Worm (Caenorhabditis elegans) whole organism, mixed stage, embryonic: ENCODE measurements around the gene alh-2.

Experiments used
- bed-3 ChIP-seq: fragments of 200-800 bp; sonication (Bioruptor generic); optimal IDR thresholded peaks from 3 replicates; lab custom pipeline; 2018; ENCODE audit warnings: mild to moderate bottlenecking, missing genetic modification characterization, moderate library complexity, missing compliant biosample characterization
- blmp-1 ChIP-seq: fragments of 150-350 bp; optimal IDR thresholded peaks from 2 replicates; lab custom pipeline; 2014; ENCODE audit warnings: missing biosample characterization, missing genetic modification characterization
- ceh-39 ChIP-seq: fragments of 150-350 bp; optimal IDR thresholded peaks from 2 replicates; lab custom pipeline; 2014; ENCODE audit warnings: missing biosample characterization, missing genetic modification characterization
- ceh-43 ChIP-seq: fragments of 200-800 bp; sonication (Bioruptor generic); optimal IDR thresholded peaks from 2 replicates; lab custom pipeline; 2018; ENCODE audit warnings: mild to moderate bottlenecking, missing genetic modification characterization, moderate library complexity, missing compliant biosample characterization
- ceh-83 ChIP-seq: fragments of 200-800 bp; sonication (Bioruptor generic); optimal IDR thresholded peaks from 2 replicates; lab custom pipeline; 2018; ENCODE audit warnings: mild to moderate bottlenecking, missing genetic modification characterization, missing compliant biosample characterization
- ces-1 ChIP-seq: fragments of 150-350 bp; optimal IDR thresholded peaks from 2 replicates; lab custom pipeline; 2014; ENCODE audit warnings: missing biosample characterization, missing genetic modification reagents, missing genetic modification characterization
- cnd-1 ChIP-seq: fragments of 200-800 bp; sonication (Bioruptor generic); optimal IDR thresholded peaks from 2 replicates; lab custom pipeline; 2018; ENCODE audit warnings: mild to moderate bottlenecking, missing genetic modification characterization, missing compliant biosample characterization
- drap-1 ChIP-seq: fragments of 200-800 bp; sonication (Bioruptor generic); optimal IDR thresholded peaks from 3 replicates; lab custom pipeline; 2018; ENCODE audit warnings: mild to moderate bottlenecking, missing genetic modification characterization, missing compliant biosample characterization
- elt-1 ChIP-seq: sonication (generic microtip); optimal IDR thresholded peaks from 2 replicates; lab custom pipeline; 2017; ENCODE audit warnings: missing genetic modification characterization, mild to moderate bottlenecking, missing compliant biosample characterization, antibody characterized with exemption, moderate library complexity, borderline replicate concordance; ENCODE audit not compliant: insufficient read depth
- elt-3 ChIP-seq: fragments of 150-350 bp; optimal IDR thresholded peaks from 2 replicates; lab custom pipeline; 2014; ENCODE audit warnings: missing biosample characterization, missing genetic modification characterization
- flh-1 ChIP-seq: fragments of 200-800 bp; sonication (Bioruptor generic); optimal IDR thresholded peaks from 2 replicates; lab custom pipeline; 2018; ENCODE audit warnings: mild to moderate bottlenecking, missing genetic modification characterization, moderate library complexity, missing compliant biosample characterization
- ham-2 ChIP-seq: fragments of 200-800 bp; sonication (Bioruptor generic); optimal IDR thresholded peaks from 2 replicates; lab custom pipeline; 2018; ENCODE audit warnings: mild to moderate bottlenecking, missing genetic modification characterization, missing compliant biosample characterization
- hlh-1 ChIP-seq: fragments of 150-350 bp; optimal IDR thresholded peaks from 2 replicates; lab custom pipeline; 2014; ENCODE audit warnings: missing biosample characterization, missing genetic modification reagents, missing genetic modification characterization
- lin-13 ChIP-seq: fragments of 150-350 bp; optimal IDR thresholded peaks from 2 replicates; lab custom pipeline; 2014; ENCODE audit warnings: missing biosample characterization, missing genetic modification characterization
- lsy-2 ChIP-seq: fragments of 150-350 bp; optimal IDR thresholded peaks from 2 replicates; lab custom pipeline; 2014; ENCODE audit warnings: missing biosample characterization, missing genetic modification characterization
- mab-5 ChIP-seq: fragments of 150-350 bp; optimal IDR thresholded peaks from 2 replicates; lab custom pipeline; 2014; ENCODE audit warnings: missing biosample characterization, missing genetic modification characterization
- mep-1 ChIP-seq: fragments of 150-350 bp; optimal IDR thresholded peaks from 2 replicates; lab custom pipeline; 2017; ENCODE audit warnings: missing biosample characterization, missing genetic modification reagents, missing genetic modification characterization, inconsistent platforms
- mls-2 ChIP-seq: sonication (generic microtip); optimal IDR thresholded peaks from 2 replicates; lab custom pipeline; 2016; ENCODE audit warnings: mild to moderate bottlenecking, missing genetic modification characterization, moderate library complexity, missing compliant biosample characterization
- nhr-12 ChIP-seq: fragments of 150-350 bp; optimal IDR thresholded peaks from 2 replicates; lab custom pipeline; 2014; ENCODE audit warnings: missing biosample characterization, missing genetic modification characterization
- nhr-2 ChIP-seq: fragments of 150-350 bp; optimal IDR thresholded peaks from 2 replicates; lab custom pipeline; 2014; ENCODE audit warnings: missing biosample characterization, missing genetic modification characterization
- nhr-237 ChIP-seq: fragments of 150-350 bp; optimal IDR thresholded peaks from 2 replicates; lab custom pipeline; 2014; ENCODE audit warnings: missing biosample characterization, missing genetic modification characterization
- nhr-28 ChIP-seq: fragments of 150-350 bp; optimal IDR thresholded peaks from 2 replicates; lab custom pipeline; 2014; ENCODE audit warnings: missing biosample characterization, missing genetic modification characterization
- nhr-76 ChIP-seq: sonication (generic microtip); optimal IDR thresholded peaks from 2 replicates; lab custom pipeline; 2017; ENCODE audit warnings: missing biosample characterization, missing genetic modification characterization
- pha-4 ChIP-seq: fragments of 150-350 bp; optimal IDR thresholded peaks from 2 replicates; lab custom pipeline; 2018; ENCODE audit warnings: missing biosample characterization, missing genetic modification reagents, missing genetic modification characterization
- sem-2 ChIP-seq: fragments of 200-800 bp; sonication (Bioruptor generic); optimal IDR thresholded peaks from 2 replicates; lab custom pipeline; 2018; ENCODE audit warnings: mild to moderate bottlenecking, missing genetic modification characterization, missing compliant biosample characterization
- sptf-1 ChIP-seq: sonication (generic microtip); optimal IDR thresholded peaks from 2 replicates; lab custom pipeline; 2017; ENCODE audit warnings: mild to moderate bottlenecking, missing genetic modification characterization, moderate library complexity, missing compliant biosample characterization
- tbx-8 ChIP-seq: fragments of 200-800 bp; sonication (Bioruptor generic); optimal IDR thresholded peaks from 2 replicates; lab custom pipeline; 2018; ENCODE audit warnings: mild to moderate bottlenecking, missing genetic modification characterization, moderate library complexity, missing compliant biosample characterization
- unc-39 ChIP-seq: fragments of 150-350 bp; optimal IDR thresholded peaks from 2 replicates; lab custom pipeline; 2014; ENCODE audit warnings: missing biosample characterization, missing genetic modification characterization
- unc-62 ChIP-seq: fragments of 150-350 bp; optimal IDR thresholded peaks from 2 replicates; lab custom pipeline; 2014; ENCODE audit warnings: missing biosample characterization, missing genetic modification reagents, missing genetic modification characterization
- zip-8 ChIP-seq: fragments of 150-350 bp; optimal IDR thresholded peaks from 2 replicates; lab custom pipeline; 2014; ENCODE audit warnings: missing biosample characterization, missing genetic modification characterization

The alh-2 gene

DNA sequence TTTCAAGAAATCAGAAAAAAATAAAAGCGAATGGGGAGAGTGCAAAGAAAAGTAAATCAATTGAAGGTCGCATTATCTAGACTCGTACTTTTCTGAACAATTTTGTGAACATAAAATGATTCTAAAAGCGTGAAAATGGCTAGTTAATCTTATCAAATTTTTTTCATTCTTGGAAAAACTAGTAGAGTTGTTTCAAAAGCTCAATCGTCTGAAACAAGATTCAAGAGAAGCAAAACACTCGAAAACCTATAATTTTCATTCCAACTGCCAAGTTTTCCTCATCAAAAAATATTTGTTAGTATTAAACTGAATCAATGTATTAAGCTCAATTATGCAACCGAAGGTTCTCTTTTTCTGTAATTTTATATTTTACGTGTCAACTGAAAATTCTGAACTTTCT is 4.0 kb downstream of the alh-2 start, which contains the start of gene irld-45:
irld-45 (plus strand) TSS at position 301 of the 400 bp plus-strand sequence.
- no peak for TF ChIP-seq nhr-237 (tag; lab: Kevin White, UChicago)
- no peak for TF ChIP-seq pha-4 (tag; lab: Kevin White, UChicago)
- TF ChIP-seq nhr-2 (tag; lab: Kevin White, UChicago) = no peak
- no peak for TF ChIP-seq lin-13 (tag; lab: Kevin White, UChicago)
- TF ChIP-seq ceh-39 (tag; lab: Kevin White, UChicago) = no peak
- no peak for TF ChIP-seq bed-3
- TF ChIP-seq drap-1 (GFP tag; lab: Kevin White, UChicago) = no peak
- no peak for TF ChIP-seq ces-1

DNA sequence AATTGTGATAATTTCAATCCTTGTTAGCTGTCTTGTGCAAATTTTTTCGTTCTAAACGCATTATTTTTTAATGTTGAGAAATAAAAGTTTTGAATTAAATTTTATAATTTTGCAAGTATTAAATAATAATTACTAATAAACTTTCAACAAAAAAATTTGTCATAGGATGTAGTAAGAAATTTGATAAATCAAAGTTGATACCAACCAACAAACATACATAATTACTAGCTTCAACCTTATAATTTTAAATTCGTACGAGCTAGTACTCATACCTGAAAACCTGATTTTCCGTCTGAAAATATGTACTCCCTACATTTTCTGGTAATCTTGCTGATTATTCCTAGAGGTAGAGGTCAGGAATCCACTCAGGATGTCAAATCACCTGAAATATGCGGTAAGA is 7.1 kb downstream of the alh-2 start, which contains the start of gene irld-44:
irld-44 (plus strand) TSS at position 301 of the 400 bp plus-strand sequence.
- TF ChIP-seq nhr-28 (tag; lab: Kevin White, UChicago) (no peak), blmp-1 (tag; lab: Kevin White, UChicago) (no peak), elt-3 (tag; lab: Kevin White, UChicago) (no peak), cnd-1 (no peak)

DNA sequence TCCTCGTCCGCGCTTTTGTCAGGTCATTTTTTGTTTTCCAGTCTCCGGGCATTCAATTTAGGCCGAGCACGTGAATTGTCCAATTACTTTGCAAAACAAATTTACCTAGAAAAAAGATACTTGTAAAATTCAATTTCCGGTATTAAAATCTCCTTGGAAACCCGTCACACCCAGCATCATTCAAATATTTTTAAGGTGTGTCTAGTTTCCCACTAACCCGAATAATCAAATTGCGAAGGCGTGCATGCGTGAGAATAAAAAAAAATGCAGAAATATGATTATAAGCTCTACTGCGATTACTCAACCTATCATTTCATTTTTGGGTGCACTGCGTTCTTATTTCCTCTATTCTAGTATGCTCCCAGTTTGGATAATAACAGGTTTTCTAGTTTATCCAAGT is 10.9 kb downstream of the alh-2 start, which contains the start of gene irld-11:
irld-11 (plus strand) TSS at position 301 of the 400 bp plus-strand sequence.
- TF ChIP-seq nhr-237 (tag; lab: Kevin White, UChicago) (no peak), ceh-39 (tag; lab: Kevin White, UChicago) (no peak), blmp-1 (tag; lab: Kevin White, UChicago) (no peak), bed-3 (no peak), nhr-28 (tag; lab: Kevin White, UChicago) (no peak), unc-62 (GFP tag; lab: Kevin White, UChicago) (no peak), sptf-1 (tag; lab: Kevin White, UChicago) (no peak), sem-2 (GFP tag; lab: Kevin White, UChicago) (no peak), tbx-8 (GFP tag; lab: Kevin White, UChicago) (no peak), mep-1 (tag; lab: Kevin White, UChicago) (no peak), nhr-76 (tag; lab: Kevin White, UChicago) (no peak), ceh-83 (GFP tag; lab: Kevin White, UChicago) (no peak), flh-1 (GFP tag; lab: Kevin White, UChicago) (no peak), lsy-2 (tag; lab: Kevin White, UChicago) (no peak), unc-39 (tag; lab: Kevin White, UChicago) (no peak), ham-2 (GFP tag; lab: Kevin White, UChicago) (no peak), drap-1 (GFP tag; lab: Kevin White, UChicago) (no peak), hlh-1 (tag; lab: Kevin White, UChicago) (no peak), nhr-12 (tag; lab: Kevin White, UChicago) (no peak), elt-3 (tag; lab: Kevin White, UChicago) (no peak)

DNA sequence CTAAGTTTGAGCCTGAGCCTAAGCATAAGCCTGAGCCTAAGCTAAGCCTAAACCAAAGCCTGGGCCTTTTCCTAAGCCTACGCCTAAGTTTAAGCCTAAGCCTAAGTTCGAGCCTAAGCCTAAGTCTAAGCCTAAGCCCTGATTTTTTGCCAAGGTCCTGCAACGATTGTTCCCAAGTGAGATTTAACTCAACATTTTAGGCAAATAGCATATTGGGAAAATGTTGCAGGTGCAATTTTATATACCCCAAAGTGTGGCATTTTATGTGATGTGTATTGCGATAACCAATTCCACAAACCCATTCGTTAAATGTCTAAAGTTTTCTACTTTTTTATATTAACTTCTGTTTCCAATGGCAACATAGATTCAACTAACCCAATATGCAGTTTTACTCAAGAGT is 18.3 kb downstream of the alh-2 start, which contains the start of gene irld-40:
irld-40 (plus strand) TSS at position 301 of the 400 bp plus-strand sequence.
- TF ChIP-seq mls-2 (tag; lab: Kevin White, UChicago) = no peak
- no peak for TF ChIP-seq zip-8 (tag; lab: Kevin White, UChicago)
- TF ChIP-seq tbx-8 (GFP tag; lab: Kevin White, UChicago) = no peak
- TF ChIP-seq lin-13 (tag; lab: Kevin White, UChicago) = no peak
- TF ChIP-seq lsy-2 (tag; lab: Kevin White, UChicago) = no peak
- no peak for TF ChIP-seq mab-5 (tag; lab: Kevin White, UChicago)
- TF ChIP-seq ces-1 = no peak
- no peak for TF ChIP-seq ceh-83 (GFP tag; lab: Kevin White, UChicago)
- no peak for TF ChIP-seq sptf-1 (tag; lab: Kevin White, UChicago)
- no peak for TF ChIP-seq ceh-43 (GFP tag; lab: Kevin White, UChicago)
- TF ChIP-seq elt-1 = no peak
- TF ChIP-seq nhr-76 (tag; lab: Kevin White, UChicago) = no peak
- no peak for TF ChIP-seq flh-1 (GFP tag; lab: Kevin White, UChicago)
- no peak for TF ChIP-seq drap-1 (GFP tag; lab: Kevin White, UChicago)
- TF ChIP-seq sem-2 (GFP tag; lab: Kevin White, UChicago) = no peak
- TF ChIP-seq pha-4 (tag; lab: Kevin White, UChicago) = no peak

DNA sequence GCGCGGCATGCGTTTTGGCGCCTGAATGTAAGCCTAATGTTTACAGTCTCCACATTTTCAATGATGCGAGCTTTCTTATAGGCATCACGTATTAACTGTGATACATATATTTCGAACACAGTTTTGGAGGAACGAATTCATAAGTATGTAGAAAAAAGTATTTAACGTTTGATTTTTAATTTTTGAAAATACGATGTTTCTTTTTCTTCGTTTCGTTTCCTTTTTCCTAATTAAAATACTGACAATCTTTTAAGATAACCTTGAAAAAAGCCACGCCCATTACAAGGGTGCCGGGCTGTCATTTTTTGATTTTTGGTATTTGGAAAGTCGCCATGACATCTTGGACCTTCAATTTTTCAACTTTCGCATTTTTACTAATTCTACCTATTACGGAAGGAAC is 21.0 kb downstream of the alh-2 start, which contains the start of gene K04F1.9:
K04F1.9 (plus strand) TSS at position 301 of the 400 bp plus-strand sequence.
- TF ChIP-seq nhr-2 (tag; lab: Kevin White, UChicago) (no peak), tbx-8 (GFP tag; lab: Kevin White, UChicago) (no peak)
